Worm (Caenorhabditis elegans) whole organism, L2 larva: ENCODE results near the gene R10E4.1.

Experiments
- C34F6.9 ChIP-seq: fragments of 150-350 bp; optimal IDR thresholded peaks from 2 replicates; lab custom pipeline; 2014; ENCODE audit warnings: missing biosample characterization, missing genetic modification characterization
- F13H6.1 ChIP-seq: sonication (generic microtip); optimal IDR thresholded peaks from 2 replicates; lab custom pipeline; 2016; ENCODE audit warnings: missing genetic modification characterization, missing compliant biosample characterization
- R02D3.7 ChIP-seq: fragments of 150-350 bp; optimal IDR thresholded peaks from 2 replicates; lab custom pipeline; 2014; ENCODE audit warnings: missing biosample characterization, missing genetic modification characterization
- Y55F3AM.14 ChIP-seq: fragments of 200-800 bp; sonication (Bioruptor generic); optimal IDR thresholded peaks from 2 replicates; lab custom pipeline; 2018; ENCODE audit warnings: mild to moderate bottlenecking, missing genetic modification characterization, missing compliant biosample characterization
- alr-1 ChIP-seq: fragments of 150-350 bp; optimal IDR thresholded peaks from 2 replicates; lab custom pipeline; 2014; ENCODE audit warnings: missing biosample characterization, missing genetic modification characterization
- aly-2 ChIP-seq: fragments of 150-350 bp; optimal IDR thresholded peaks from 2 replicates; lab custom pipeline; 2014; ENCODE audit warnings: missing biosample characterization, missing genetic modification characterization
- ama-1 ChIP-seq: fragments of 150-350 bp; optimal IDR thresholded peaks from 2 replicates; lab custom pipeline; 2018; ENCODE audit warnings: inconsistent platforms
- ceh-16 ChIP-seq: fragments of 150-350 bp; optimal IDR thresholded peaks from 2 replicates; lab custom pipeline; 2014; ENCODE audit warnings: missing biosample characterization, missing genetic modification characterization
- ceh-82 ChIP-seq: fragments of 150-350 bp; optimal IDR thresholded peaks from 2 replicates; lab custom pipeline; 2014; ENCODE audit warnings: missing biosample characterization, missing genetic modification characterization
- dmd-4 ChIP-seq: sonication (generic microtip); optimal IDR thresholded peaks from 2 replicates; lab custom pipeline; 2017; ENCODE audit warnings: missing biosample characterization, missing genetic modification characterization
- egl-27 ChIP-seq: sonication (generic microtip); optimal IDR thresholded peaks from 3 replicates; lab custom pipeline; 2017; ENCODE audit warnings: missing biosample characterization, missing genetic modification reagents, missing genetic modification characterization
- elt-3 ChIP-seq: sonication (generic microtip); optimal IDR thresholded peaks from 2 replicates; lab custom pipeline; 2017; ENCODE audit warnings: missing biosample characterization, missing genetic modification characterization
- fos-1 ChIP-seq: fragments of 150-350 bp; optimal IDR thresholded peaks from 2 replicates; lab custom pipeline; 2014; ENCODE audit warnings: missing biosample characterization, missing genetic modification characterization
- gmeb-1 ChIP-seq: fragments of 150-350 bp; optimal IDR thresholded peaks from 2 replicates; lab custom pipeline; 2014; ENCODE audit warnings: missing biosample characterization, missing genetic modification characterization
- lin-11 ChIP-seq: fragments of 150-350 bp; sonication (generic microtip); optimal IDR thresholded peaks from 2 replicates; lab custom pipeline; 2014; ENCODE audit warnings: missing biosample characterization, missing genetic modification characterization, inconsistent platforms, mixed read lengths
- lin-13 ChIP-seq: fragments of 150-350 bp; optimal IDR thresholded peaks from 2 replicates; lab custom pipeline; 2014; ENCODE audit warnings: missing biosample characterization, missing genetic modification reagents, missing genetic modification characterization
- lsy-2 ChIP-seq, 2 experiments: fragments of 150-350 bp in 1 of 2; sonication (generic microtip) in 1 of 2; optimal IDR thresholded peaks; 2 replicates each; lab custom pipeline; 2014 to 2017; ENCODE audit warnings: missing biosample characterization in 2 of 2, missing genetic modification characterization in 2 of 2
- mab-5 ChIP-seq: fragments of 150-350 bp; optimal IDR thresholded peaks from 2 replicates; lab custom pipeline; 2014; ENCODE audit warnings: missing biosample characterization, missing genetic modification characterization
- nhr-12 ChIP-seq: fragments of 150-350 bp; optimal IDR thresholded peaks from 2 replicates; lab custom pipeline; 2014; ENCODE audit warnings: missing biosample characterization, missing genetic modification characterization
- nhr-21 ChIP-seq: fragments of 150-350 bp; optimal IDR thresholded peaks from 2 replicates; lab custom pipeline; 2014; ENCODE audit warnings: missing biosample characterization, missing genetic modification characterization
- nhr-237 ChIP-seq: fragments of 150-350 bp; optimal IDR thresholded peaks from 2 replicates; lab custom pipeline; 2014; ENCODE audit warnings: missing biosample characterization, missing genetic modification characterization
- nhr-25 ChIP-seq: fragments of 150-350 bp; sonication (generic microtip); optimal IDR thresholded peaks from 3 replicates; lab custom pipeline; 2014; ENCODE audit warnings: missing biosample characterization, missing genetic modification characterization
- nhr-6 ChIP-seq: fragments of 150-350 bp; optimal IDR thresholded peaks from 2 replicates; lab custom pipeline; 2014; ENCODE audit warnings: missing biosample characterization, missing genetic modification characterization
- peb-1 ChIP-seq: fragments of 150-350 bp; optimal IDR thresholded peaks from 2 replicates; lab custom pipeline; 2014; ENCODE audit warnings: missing biosample characterization, missing genetic modification characterization
- sem-4 ChIP-seq: fragments of 150-350 bp; optimal IDR thresholded peaks from 2 replicates; lab custom pipeline; 2014; ENCODE audit warnings: missing biosample characterization, missing genetic modification reagents, missing genetic modification characterization
- skn-1 ChIP-seq: sonication (generic microtip); optimal IDR thresholded peaks from 2 replicates; lab custom pipeline; 2017; ENCODE audit warnings: missing biosample characterization, missing genetic modification characterization
- sma-3 ChIP-seq: sonication (generic microtip); optimal IDR thresholded peaks from 2 replicates; lab custom pipeline; 2016; ENCODE audit warnings: missing genetic modification reagents, missing genetic modification characterization, missing compliant biosample characterization
- sma-9 ChIP-seq, 2 experiments: fragments of 150-350 bp in 1 of 2; sonication (generic microtip) in 1 of 2; optimal IDR thresholded peaks; 2 replicates each; lab custom pipeline; 2014 to 2016; ENCODE audit warnings: missing genetic modification characterization in 2 of 2, mild to moderate bottlenecking in 1 of 2, missing biosample characterization in 1 of 2, missing compliant biosample characterization in 1 of 2, missing genetic modification reagents in 1 of 2, moderate library complexity in 1 of 2
- snpc-4 ChIP-seq: fragments of 150-350 bp; optimal IDR thresholded peaks from 2 replicates; lab custom pipeline; 2014; ENCODE audit warnings: missing biosample characterization, missing genetic modification characterization
- unc-39 ChIP-seq: fragments of 150-350 bp; optimal IDR thresholded peaks from 2 replicates; lab custom pipeline; 2014; ENCODE audit warnings: missing biosample characterization, missing genetic modification characterization
- unc-62 ChIP-seq: fragments of 150-350 bp; optimal IDR thresholded peaks from 2 replicates; lab custom pipeline; 2014; ENCODE audit warnings: missing biosample characterization, missing genetic modification reagents, missing genetic modification characterization
- zag-1 ChIP-seq: fragments of 150-350 bp; optimal IDR thresholded peaks from 2 replicates; lab custom pipeline; 2014; ENCODE audit warnings: missing biosample characterization, missing genetic modification characterization
- ztf-1 ChIP-seq: fragments of 200-800 bp; sonication (Bioruptor generic); conservative IDR thresholded peaks from 2 replicates; pipeline ENCODE4 v1.3.6; 2022; ENCODE audit warnings: missing genetic modification characterization, missing compliant biosample characterization
- ztf-11 ChIP-seq: sonication (generic microtip); optimal IDR thresholded peaks from 2 replicates; lab custom pipeline; 2017; ENCODE audit warnings: missing biosample characterization, missing genetic modification characterization
- ztf-4 ChIP-seq: fragments of 150-350 bp; optimal IDR thresholded peaks from 2 replicates; lab custom pipeline; 2014; ENCODE audit warnings: missing biosample characterization, missing genetic modification characterization

Gene R10E4.1

ce11 chrIII:4272864-4273263 is 3.3 kb downstream of the R10E4.1 start:
- TF ChIP-seq sem-4 (tag; lab: Kevin White, UChicago) = no peak
- no peak for TF ChIP-seq sma-3
- TF ChIP-seq skn-1 (tag; lab: Kevin White, UChicago) = no peak
- no peak for TF ChIP-seq egl-27 (tag; lab: Kevin White, UChicago)
- TF ChIP-seq aly-2 (tag; lab: Kevin White, UChicago) = no peak
- TF ChIP-seq lsy-2 (tag; optimal IDR thresholded peaks at IDR 0.05; lab: Kevin White, UChicago) = no peak
- TF ChIP-seq Y55F3AM.14 (GFP tag; lab: Kevin White, UChicago) = no peak
- no peak for TF ChIP-seq C34F6.9 (tag; lab: Kevin White, UChicago)
- TF ChIP-seq nhr-21 (tag; lab: Kevin White, UChicago) = no peak
- no peak for TF ChIP-seq unc-62 (GFP tag; lab: Kevin White, UChicago)
- no peak for TF ChIP-seq mab-5 (tag; lab: Kevin White, UChicago)

- TF ChIP-seq ceh-16 (peak; percentile 47), sma-9 (GFP tag; optimal IDR thresholded peaks at IDR 0.05; lab: Kevin White, UChicago) (peak; percentile 17), sma-9 (tag; optimal IDR thresholded peaks at IDR 0.05; lab: Kevin White, UChicago) (no peak), ceh-82 (tag; lab: Kevin White, UChicago) (no peak)
Observed at ce11 chrIII:4274524-4274923, 5.0 kb downstream of the R10E4.1 start.

- peak in 1 of 2 experiments; percentile 5 for TF ChIP-seq lsy-2 (tag; optimal IDR thresholded peaks at IDR 0.05; lab: Kevin White, UChicago)
- TF ChIP-seq ztf-11 (tag; lab: Kevin White, UChicago) = no peak
Observed at ce11 chrIII:4275704-4276103, 6.2 kb downstream of the R10E4.1 start.

ce11 chrIII:4276277-4276676 is 6.7 kb downstream of the R10E4.1 start:
- TF ChIP-seq sem-4 (tag; lab: Kevin White, UChicago) (no peak), zag-1 (tag; lab: Kevin White, UChicago) (no peak), mab-5 (tag; lab: Kevin White, UChicago) (no peak), ztf-4 (tag; lab: Kevin White, UChicago) (no peak), lin-11 (tag; lab: Kevin White, UChicago) (no peak), ceh-82 (tag; lab: Kevin White, UChicago) (no peak), ztf-1 (no peak), ceh-16 (no peak), snpc-4 (no peak), elt-3 (tag; lab: Kevin White, UChicago) (no peak), fos-1 (tag; lab: Kevin White, UChicago) (no peak), peb-1 (tag; lab: Kevin White, UChicago) (no peak), lin-13 (GFP tag; lab: Kevin White, UChicago) (no peak), gmeb-1 (tag; lab: Kevin White, UChicago) (no peak), nhr-25 (tag; lab: Kevin White, UChicago) (no peak), nhr-6 (no peak), R02D3.7 (no peak), nhr-237 (no peak)

ce11 chrIII:4277762-4278161 is 8.2 kb downstream of the R10E4.1 start:
- TF ChIP-seq nhr-25 (tag; lab: Kevin White, UChicago) (no peak), nhr-12 (no peak), F13H6.1 (tag; lab: Kevin White, UChicago) (no peak), elt-3 (tag; lab: Kevin White, UChicago) (no peak), ceh-82 (tag; lab: Kevin White, UChicago) (no peak), sma-9 (GFP tag; optimal IDR thresholded peaks at IDR 0.05; lab: Kevin White, UChicago) (no peak), sma-9 (tag; optimal IDR thresholded peaks at IDR 0.05; lab: Kevin White, UChicago) (no peak), alr-1 (tag; lab: Kevin White, UChicago) (no peak), mab-5 (tag; lab: Kevin White, UChicago) (no peak), ztf-1 (no peak), egl-27 (tag; lab: Kevin White, UChicago) (no peak), dmd-4 (no peak), unc-39 (tag; lab: Kevin White, UChicago) (no peak), ama-1 (lab: Kevin White, UChicago) (no peak)
